Fruit fly (Drosophila melanogaster): ENCODE measurements around the gene CG3437.

DNA sequence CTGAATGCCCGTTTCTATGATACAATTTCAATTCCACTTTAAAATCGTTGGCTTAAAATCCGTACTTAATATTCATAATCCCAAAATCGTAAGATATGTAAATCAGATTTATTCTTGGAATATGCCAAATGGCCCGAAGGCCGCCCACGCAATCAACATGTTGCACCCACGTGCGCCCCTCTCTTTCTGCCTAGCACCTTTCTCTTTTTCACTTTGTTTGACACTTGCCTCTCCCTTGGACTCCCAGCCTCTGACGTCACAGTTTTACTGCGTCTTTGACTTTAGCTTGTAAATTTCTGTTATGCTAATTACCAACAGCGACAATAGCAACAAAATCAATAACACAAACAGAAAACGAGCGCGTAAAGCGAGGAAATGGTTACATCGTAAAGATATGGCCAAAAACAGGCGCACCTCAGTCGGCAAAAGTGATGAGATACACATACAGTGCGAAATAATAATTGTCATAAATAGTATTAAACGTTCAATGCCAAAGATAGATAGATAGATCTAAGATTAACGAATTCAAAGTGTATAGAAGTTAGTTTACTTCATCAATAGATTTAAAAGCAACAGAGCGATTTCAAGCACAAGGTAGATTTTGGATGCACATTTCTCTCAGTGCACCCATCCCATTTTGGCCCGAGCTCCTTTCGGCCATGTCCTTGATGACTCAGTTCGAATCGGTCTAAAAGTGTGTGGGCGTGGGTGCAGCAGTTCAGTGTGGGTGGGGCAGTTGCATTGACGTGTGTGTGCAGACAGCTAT lies 46.3 kb upstream of the CG3437 start:
- no peak for TF ChIP-seq psq (optimal IDR thresholded peaks at IDR 0.05)
- no peak for TF ChIP-seq ttk (optimal IDR thresholded peaks at IDR 0.05)
- no peak for TF ChIP-seq h (optimal IDR thresholded peaks at IDR 0.05)
- TF ChIP-seq Sin3A (optimal IDR thresholded peaks at IDR 0.05), result no peak
- no peak for TF ChIP-seq Myc (optimal IDR thresholded peaks at IDR 0.05)

All from Kc167 (cell line).